Worm (Caenorhabditis elegans): ENCODE data around the gene tasp-1.
A peak's percentile ranks its signal among the peaks of the same experiment; 100 is the strongest.

Gene tasp-1

ce11 chrIII:10720170-10720569 is 38.9 kb upstream of the tasp-1 start (continued):
- no peak for TF ChIP-seq snpc-4 (GFP tag; optimal IDR thresholded peaks at IDR 0.05)
- peak in 2 of 4 experiments; percentile 26 to 30 for TF ChIP-seq snpc-4 (tag; optimal IDR thresholded peaks at IDR 0.05)
- TF ChIP-seq F22D6.2 (tag; optimal IDR thresholded peaks at IDR 0.05), result no peak
- TF ChIP-seq T07F8.4 (tag; optimal IDR thresholded peaks at IDR 0.05), result no peak
- 0 out of 2 replicates have a peak, but pooled peaks have one; percentile 12 for TF ChIP-seq egrh-3 (GFP tag; IDR thresholded peaks at IDR 0.05)
- no peak for TF ChIP-seq F57A8.1 (GFP tag; optimal IDR thresholded peaks at IDR 0.05)
- TF ChIP-seq nfyb-1 (GFP tag; IDR thresholded peaks at IDR 0.05), result peak; percentile 86
- peak; percentile 78 for TF ChIP-seq ekl-4 (GFP tag; IDR thresholded peaks at IDR 0.05)
- TF ChIP-seq C17E4.6 (GFP tag; IDR thresholded peaks at IDR 0.05), result no peak
- peak; percentile 54 for TF ChIP-seq ztf-22 (GFP tag; optimal IDR thresholded peaks at IDR 0.05)
- TF ChIP-seq attf-6 (GFP tag; IDR thresholded peaks at IDR 0.05), result no peak
- TF ChIP-seq F37B4.10 (GFP tag; IDR thresholded peaks at IDR 0.05), result no peak
- no peak for TF ChIP-seq snpc-1.3 (tag; optimal IDR thresholded peaks at IDR 0.05; ENCODE audit: insufficient read depth)
- TF ChIP-seq madf-10 (tag; optimal IDR thresholded peaks at IDR 0.05), result peak; percentile 10
- TF ChIP-seq ztf-25 (GFP tag; IDR thresholded peaks at IDR 0.05), result no peak
- peak; percentile 59 for TF ChIP-seq ztf-26 (tag; optimal IDR thresholded peaks at IDR 0.05)
- no peak for TF ChIP-seq D2030.7 (GFP tag; IDR thresholded peaks at IDR 0.05)
- TF ChIP-seq rcor-1 (GFP tag; IDR thresholded peaks at IDR 0.05), result peak; percentile 68
- TF ChIP-seq Y56A3A.18 (GFP tag; IDR thresholded peaks at IDR 0.05), result 0 out of 2 replicates have a peak, but pooled peaks have one; percentile 19
- TF ChIP-seq madf-3 (GFP tag; IDR thresholded peaks at IDR 0.05), result no peak
- peak; percentile 71; the same call in 1 of the 2 replicates for TF ChIP-seq K11D2.4 (GFP tag; IDR thresholded peaks at IDR 0.05)
- TF ChIP-seq hmg-20 (GFP tag; IDR thresholded peaks at IDR 0.05), result no peak
- TF ChIP-seq lag-1 (GFP tag; IDR thresholded peaks at IDR 0.05), result no peak
- peak; percentile 83 for TF ChIP-seq somi-1 (GFP tag; optimal IDR thresholded peaks at IDR 0.05)
- TF ChIP-seq nhr-90 (tag; optimal IDR thresholded peaks at IDR 0.05), result no peak
- no peak for TF ChIP-seq F10E7.11 (tag; optimal IDR thresholded peaks at IDR 0.05)
- TF ChIP-seq xnd-1 (tag; optimal IDR thresholded peaks at IDR 0.05), result no peak
- TF ChIP-seq nhr-80 (tag; optimal IDR thresholded peaks at IDR 0.05), result peak; percentile 95
- TF ChIP-seq atf-7 (tag; optimal IDR thresholded peaks at IDR 0.05), result peak; percentile 80
- TF ChIP-seq unc-62 (GFP tag; optimal IDR thresholded peaks at IDR 0.05), result no peak
- no peak for TF ChIP-seq snpc-3.4 (tag; optimal IDR thresholded peaks at IDR 0.05)
- no peak for TF ChIP-seq T26A5.8 (tag; optimal IDR thresholded peaks at IDR 0.05)
- peak; percentile 72 for TF ChIP-seq K12H6.12 (tag; optimal IDR thresholded peaks at IDR 0.05)
- no peak for TF ChIP-seq zim-3 (tag; optimal IDR thresholded peaks at IDR 0.05)
- no peak for TF ChIP-seq egl-18 (GFP tag; IDR thresholded peaks at IDR 0.05)
- no peak for TF ChIP-seq Y79H2A.3 (GFP tag; conservative IDR thresholded peaks at IDR 0.05)
- TF ChIP-seq ceh-27 (GFP tag; optimal IDR thresholded peaks at IDR 0.05), result peak; percentile 72
- TF ChIP-seq lsl-1 (GFP tag; optimal IDR thresholded peaks at IDR 0.05), result peak; percentile 36
- peak; percentile 18 for TF ChIP-seq F52B5.7 (tag; optimal IDR thresholded peaks at IDR 0.05)
- no peak for TF ChIP-seq mes-4 (tag; optimal IDR thresholded peaks at IDR 0.05)
- peak; percentile 81 for TF ChIP-seq B0336.3 (GFP tag; IDR thresholded peaks at IDR 0.05)
- TF ChIP-seq athp-1 (tag; optimal IDR thresholded peaks at IDR 0.05), result peak; percentile 46
- TF ChIP-seq gei-17 (GFP tag; optimal IDR thresholded peaks at IDR 0.05), result peak; percentile 37
- TF ChIP-seq Y53G8AR.9 (GFP tag; conservative IDR thresholded peaks at IDR 0.05), result no peak
- 0 out of 2 replicates have a peak, but pooled peaks have one; percentile 25 for TF ChIP-seq Y95B8A.8 (GFP tag; IDR thresholded peaks at IDR 0.05)
- no peak for TF ChIP-seq akir-1 (GFP tag; optimal IDR thresholded peaks at IDR 0.05)
- peak; percentile 48; the same call in 1 of the 2 replicates for TF ChIP-seq madf-6 (GFP tag; IDR thresholded peaks at IDR 0.05)
- peak; percentile 83 for TF ChIP-seq chd-7 (tag; optimal IDR thresholded peaks at IDR 0.05)
- peak; percentile 8 for TF ChIP-seq ets-4 (GFP tag; optimal IDR thresholded peaks at IDR 0.05)

Data from whole organism, young adult.